Fruit fly (Drosophila melanogaster): ENCODE results near the gene mtSSB.

Gene mtSSB

dm6 chr3R:16221359-16222299 is 16.6 kb upstream of the mtSSB start (continued):
- TF ChIP-seq rib (GFP tag; IDR thresholded peaks at IDR 0.05) (no peak), slou (GFP tag; optimal IDR thresholded peaks at IDR 0.05) (peak; percentile 71), CG11695 (GFP tag; IDR thresholded peaks at IDR 0.05) (peak; percentile 76), CG1603 (tag; optimal IDR thresholded peaks at IDR 0.05) (peak; percentile 19), Dip3 (GFP tag; optimal IDR thresholded peaks at IDR 0.05) (no peak), Usf (GFP tag; optimal IDR thresholded peaks at IDR 0.05) (peak; percentile 93), ranshi (GFP tag; IDR thresholded peaks at IDR 0.05) (peak; percentile 68; the same call in 1 of the 2 replicates), CG17568 (GFP tag; optimal IDR thresholded peaks at IDR 0.05) (peak; percentile 43), CG34422 (GFP tag; IDR thresholded peaks at IDR 0.05) (peak; percentile 68), CG4820 (GFP tag; optimal IDR thresholded peaks at IDR 0.05) (peak; percentile 80), CG10565 (GFP tag; optimal IDR thresholded peaks at IDR 0.05) (peak; percentile 9), tio (GFP tag; optimal IDR thresholded peaks at IDR 0.05) (peak; percentile 94), CG6254 (GFP tag; optimal IDR thresholded peaks at IDR 0.05) (peak; percentile 66), gro (GFP tag; optimal IDR thresholded peaks at IDR 0.05) (no peak), Dp (GFP tag; optimal IDR thresholded peaks at IDR 0.05) (no peak), Xrp1 (GFP tag; IDR thresholded peaks at IDR 0.05) (peak; percentile 71), Gsc (GFP tag; IDR thresholded peaks at IDR 0.05) (0 out of 2 replicates have a peak, but pooled peaks have one; percentile 34), CG12391 (tag; optimal IDR thresholded peaks at IDR 0.05) (peak; percentile 95), schlank (tag; optimal IDR thresholded peaks at IDR 0.05) (no peak), CG30431 (GFP tag; optimal IDR thresholded peaks at IDR 0.05) (peak; percentile 90), CG14441 (GFP tag; IDR thresholded peaks at IDR 0.05) (peak; percentile 80), ab (GFP tag; optimal IDR thresholded peaks at IDR 0.05) (peak; percentile 77), CG6654 (GFP tag; optimal IDR thresholded peaks at IDR 0.05) (peak; percentile 90), CG3407 (GFP tag; optimal IDR thresholded peaks at IDR 0.05) (peak; percentile 85), CG6689 (GFP tag; IDR thresholded peaks at IDR 0.05) (peak; percentile 85), CG7372 (GFP tag; IDR thresholded peaks at IDR 0.05) (peak; percentile 84), CG7745 (tag; optimal IDR thresholded peaks at IDR 0.05) (no peak), E2f2 (GFP tag; IDR thresholded peaks at IDR 0.05) (peak; percentile 17; the same call in 1 of the 2 replicates), dimm (GFP tag; IDR thresholded peaks at IDR 0.05) (peak; percentile 63; the same call in 1 of the 2 replicates), zf30C (GFP tag; optimal IDR thresholded peaks at IDR 0.05) (no peak), kay (GFP tag; optimal IDR thresholded peaks at IDR 0.05) (peak; percentile 88), Hmx (GFP tag; optimal IDR thresholded peaks at IDR 0.05) (peak; percentile 14), CG7839 (tag; optimal IDR thresholded peaks at IDR 0.05) (peak; percentile 95), sim (GFP tag; IDR thresholded peaks at IDR 0.05) (0 out of 2 replicates have a peak, but pooled peaks have one; percentile 10), Deaf1 (tag; optimal IDR thresholded peaks at IDR 0.05) (peak; percentile 78), CG15269 (tag; optimal IDR thresholded peaks at IDR 0.05) (peak; percentile 93), CG1647 (GFP tag; optimal IDR thresholded peaks at IDR 0.05) (no peak), BtbVII (GFP tag; optimal IDR thresholded peaks at IDR 0.05) (peak; percentile 95), Sox100B (GFP tag; optimal IDR thresholded peaks at IDR 0.05) (peak; percentile 98), sima (GFP tag; optimal IDR thresholded peaks at IDR 0.05) (peak; percentile 44), bbx (GFP tag; IDR thresholded peaks at IDR 0.05; ENCODE audit: partially characterized antibody) (peak; percentile 51), Dfd (GFP tag; optimal IDR thresholded peaks at IDR 0.05) (peak in 1 of 2 experiments; percentile 79), sisA (GFP tag; IDR thresholded peaks at IDR 0.05) (peak; percentile 63), CG14965 (GFP tag; optimal IDR thresholded peaks at IDR 0.05; ENCODE audit: borderline replicate concordance) (no peak), CG32767 (GFP tag; IDR thresholded peaks at IDR 0.05) (no peak; the same call in none of the 2 replicates), CG2120 (GFP tag; optimal IDR thresholded peaks at IDR 0.05) (peak; percentile 63), nmo (GFP tag; optimal IDR thresholded peaks at IDR 0.05) (peak; percentile 98), pnt (GFP tag; optimal IDR thresholded peaks at IDR 0.05) (no peak), jing (GFP tag; optimal IDR thresholded peaks at IDR 0.05) (peak; percentile 5)

All from whole organism, embryonic.